Worm (Caenorhabditis elegans): Measurements from ENCODE around the gene panl-2.

DNA sequence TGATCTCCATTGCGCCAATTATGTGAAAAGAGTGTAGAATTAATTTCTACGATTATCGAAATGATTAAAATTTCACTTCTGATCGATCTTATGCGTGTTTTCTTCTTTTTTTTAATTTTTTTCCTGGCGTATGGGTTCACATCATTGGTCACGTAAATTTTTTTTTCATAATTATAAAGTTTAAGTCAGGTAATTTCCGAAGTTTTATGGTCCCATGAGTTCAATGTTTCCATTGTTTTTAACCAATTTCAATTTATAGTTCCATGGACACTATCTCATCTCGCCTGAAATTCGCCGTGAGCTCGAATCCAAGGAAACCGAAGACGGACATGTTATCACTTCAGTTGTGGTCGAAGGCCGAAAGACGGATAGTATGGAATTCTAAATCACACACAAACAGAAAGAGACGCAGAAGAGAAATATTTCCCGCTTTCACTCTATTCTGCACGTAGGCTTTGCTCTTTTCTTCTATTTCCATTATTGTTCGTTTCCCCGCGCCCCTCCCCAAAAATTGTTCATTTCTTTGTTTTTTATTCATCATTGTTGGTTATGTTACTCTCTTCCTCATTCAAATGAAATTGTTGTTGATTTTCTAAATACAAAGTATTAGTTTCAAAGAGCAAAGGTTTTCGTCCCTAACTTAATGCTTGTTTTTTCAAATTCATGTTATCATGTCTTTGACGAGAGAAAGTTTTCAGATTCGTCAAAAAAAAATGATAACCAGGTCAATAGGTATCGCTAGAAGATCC is 32.5 kb downstream of the panl-2 start, which contains the start of the genes F57B9.8 and coq-2:
- TF ChIP-seq him-1 (tag; optimal IDR thresholded peaks at IDR 0.05) (no peak), W03F9.2 (tag; optimal IDR thresholded peaks at IDR 0.05) (no peak)

All from whole organism, L4/young adult.